Fruit fly (Drosophila melanogaster) whole organism, adult: ENCODE measurements around the gene CG14034.

Source experiments
- CG1620 ChIP-seq: fragments of 200-800 bp; sonication (Bioruptor generic); optimal IDR thresholded peaks from 2 replicates; lab custom pipeline; 2016; ENCODE audit warnings: missing biosample characterization, missing genetic modification characterization
- CG7045 ChIP-seq: fragments of 200-800 bp; sonication (Bioruptor generic); optimal IDR thresholded peaks from 2 replicates; lab custom pipeline; 2017; ENCODE audit warnings: missing biosample characterization, mild to moderate bottlenecking, missing genetic modification characterization
- bab1 ChIP-seq: fragments of 200-800 bp; sonication (Bioruptor generic); optimal IDR thresholded peaks from 3 replicates; lab custom pipeline; 2019; ENCODE audit warnings: missing biosample characterization, mild to moderate bottlenecking, missing genetic modification characterization, moderate library complexity
- cic ChIP-seq: fragments of 200-800 bp; sonication (Bioruptor generic); optimal IDR thresholded peaks from 2 replicates; lab custom pipeline; 2017; ENCODE audit warnings: missing biosample characterization, mild to moderate bottlenecking, missing genetic modification characterization, moderate library complexity
- ovo ChIP-seq: fragments of 200-800 bp; sonication (Bioruptor generic); optimal IDR thresholded peaks from 2 replicates; lab custom pipeline; 2016; ENCODE audit warnings: missing biosample characterization, missing genetic modification characterization
- pad ChIP-seq: fragments of 200-800 bp; sonication (Bioruptor generic); optimal IDR thresholded peaks from 3 replicates; lab custom pipeline; 2017; ENCODE audit warnings: missing biosample characterization, missing genetic modification characterization, mild to moderate bottlenecking, moderate library complexity, missing genetic modification reagents
- tj ChIP-seq: fragments of 200-800 bp; sonication (Bioruptor generic); optimal IDR thresholded peaks from 3 replicates; lab custom pipeline; 2017; ENCODE audit warnings: missing biosample characterization, mild to moderate bottlenecking, missing genetic modification characterization, moderate library complexity

DNA sequence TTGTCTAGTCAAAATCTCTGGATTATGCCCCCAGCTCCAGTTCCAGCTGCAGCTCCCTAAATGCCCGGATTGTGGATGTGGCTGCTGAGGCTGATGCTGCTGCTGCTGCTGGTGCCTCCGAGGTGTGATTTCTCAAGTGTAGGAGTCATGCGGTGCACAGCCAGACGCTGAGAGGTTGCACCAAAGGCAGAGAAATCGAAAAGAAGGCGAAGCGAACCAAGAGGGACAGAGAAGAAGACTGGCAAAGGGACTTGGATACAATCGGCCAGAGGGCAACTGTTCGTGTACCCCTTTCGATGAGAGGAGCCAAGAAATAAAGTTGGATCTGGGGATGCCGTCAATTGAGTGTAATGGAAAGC is 22.2 kb upstream of the CG14034 start:
- no peak for TF ChIP-seq tj
- TF ChIP-seq CG1620 (GFP tag; lab: Kevin White, UChicago): no peak
- no peak for TF ChIP-seq ovo (GFP tag; lab: Kevin White, UChicago)
- TF ChIP-seq CG7045 (GFP tag; lab: Kevin White, UChicago): no peak
- no peak for TF ChIP-seq cic (GFP tag; lab: Kevin White, UChicago)
- TF ChIP-seq bab1 (GFP tag; lab: Kevin White, UChicago): no peak
- TF ChIP-seq pad (GFP tag; lab: Kevin White, UChicago): no peak
